Fruit fly (Drosophila melanogaster): ENCODE data around the gene del.

del gene

DNA sequence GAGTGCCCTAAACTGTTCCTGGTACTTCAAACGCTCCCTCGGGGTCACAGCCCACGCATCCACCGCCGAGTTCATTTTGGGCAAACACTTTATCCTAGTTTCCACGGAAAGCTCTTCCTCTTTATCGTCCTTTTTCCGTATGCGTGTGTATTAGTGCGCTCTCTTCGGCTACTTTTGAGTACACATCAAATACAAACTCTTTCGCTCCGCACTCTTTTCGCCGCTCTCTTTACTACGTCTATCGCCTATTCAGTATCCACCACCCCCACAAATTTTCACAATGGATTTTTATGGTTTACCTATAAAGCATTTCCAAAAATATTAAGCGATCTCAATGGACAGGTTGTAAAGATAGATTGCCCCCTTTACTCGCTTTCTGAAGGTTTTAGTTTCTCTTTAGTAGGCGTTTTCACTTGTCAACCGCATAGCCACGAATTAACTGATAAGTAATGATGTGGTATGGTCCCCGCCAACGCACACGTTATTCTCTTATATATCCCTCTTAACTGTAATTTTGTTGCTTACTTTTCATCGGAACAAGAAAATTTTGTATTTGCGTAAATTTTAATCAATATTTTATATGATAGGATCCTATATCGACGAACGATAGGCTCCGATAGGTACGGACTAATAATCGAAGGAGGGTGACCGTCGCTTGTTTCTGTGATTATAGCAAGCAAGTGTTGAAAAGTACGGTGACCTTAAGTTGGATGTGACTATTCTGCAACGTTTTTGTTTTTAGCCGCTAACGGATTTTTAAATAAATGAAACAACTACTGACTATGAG is 6.4 kb downstream of the del start, which contains the start of gene Dap160 (continued):
- TF ChIP-seq odd (GFP tag; optimal IDR thresholded peaks at IDR 0.05) (no peak), sc (optimal IDR thresholded peaks at IDR 0.05) (no peak), sc (GFP tag; optimal IDR thresholded peaks at IDR 0.05) (no peak), CG8290 (GFP tag; optimal IDR thresholded peaks at IDR 0.05) (peak; percentile 26), CG8290 (tag; optimal IDR thresholded peaks at IDR 0.05) (no peak), CG31365 (tag; optimal IDR thresholded peaks at IDR 0.05) (no peak), bowl (GFP tag; IDR thresholded peaks at IDR 0.05) (no peak), Eip74EF (GFP tag; optimal IDR thresholded peaks at IDR 0.05) (no peak), Gsc (GFP tag; IDR thresholded peaks at IDR 0.05) (no peak), gsb (GFP tag; IDR thresholded peaks at IDR 0.05) (no peak), seq (GFP tag; IDR thresholded peaks at IDR 0.05) (peak; percentile 29; the same call in 1 of the 2 replicates), knrl (GFP tag; IDR thresholded peaks at IDR 0.05; ENCODE audit: partially characterized antibody) (peak; percentile 68), CG6791 (GFP tag; IDR thresholded peaks at IDR 0.05; ENCODE audit: partially characterized antibody) (peak; percentile 86), Max (GFP tag; optimal IDR thresholded peaks at IDR 0.05) (peak; percentile 3), pho (GFP tag; optimal IDR thresholded peaks at IDR 0.05) (no peak), CG3163 (GFP tag; optimal IDR thresholded peaks at IDR 0.05) (peak; percentile 96), sug (tag; optimal IDR thresholded peaks at IDR 0.05) (peak; percentile 5), sima (GFP tag; optimal IDR thresholded peaks at IDR 0.05) (no peak), Trl (optimal IDR thresholded peaks at IDR 0.05) (peak; percentile 80 to 89), Trl (GFP tag; optimal IDR thresholded peaks at IDR 0.05) (no peak), nau (GFP tag; optimal IDR thresholded peaks at IDR 0.05) (no peak), org-1 (GFP tag; optimal IDR thresholded peaks at IDR 0.05) (no peak), Sox102F (GFP tag; optimal IDR thresholded peaks at IDR 0.05) (no peak), CG15601 (tag; optimal IDR thresholded peaks at IDR 0.05) (no peak), CG30431 (GFP tag; optimal IDR thresholded peaks at IDR 0.05) (no peak), crc (GFP tag; optimal IDR thresholded peaks at IDR 0.05) (no peak), Hr78 (GFP tag; optimal IDR thresholded peaks at IDR 0.05) (no peak), lab (GFP tag; optimal IDR thresholded peaks at IDR 0.05) (no peak), wor (GFP tag; IDR thresholded peaks at IDR 0.05) (no peak), vvl (GFP tag; IDR thresholded peaks at IDR 0.05) (no peak), Nf-YB (GFP tag; optimal IDR thresholded peaks at IDR 0.05) (no peak), Dbx (GFP tag; IDR thresholded peaks at IDR 0.05) (peak; percentile 39; the same call in 1 of the 3 replicates), CG12659 (GFP tag; optimal IDR thresholded peaks at IDR 0.05) (peak; percentile 66), CG4360 (GFP tag; IDR thresholded peaks at IDR 0.05) (no peak), CG34376 (GFP tag; optimal IDR thresholded peaks at IDR 0.05) (peak; percentile 51), Bdp1 (GFP tag; optimal IDR thresholded peaks at IDR 0.05) (no peak), Lhr (GFP tag; optimal IDR thresholded peaks at IDR 0.05) (peak; percentile 29), sna (GFP tag; IDR thresholded peaks at IDR 0.05; ENCODE audit: partially characterized antibody) (peak; percentile 33; the same call in 1 of the 2 replicates), CG2116 (GFP tag; optimal IDR thresholded peaks at IDR 0.05) (peak; percentile 30), vnd (GFP tag; IDR thresholded peaks at IDR 0.05; ENCODE audit: partially characterized antibody) (peak; percentile 64), Stat92E (GFP tag; optimal IDR thresholded peaks at IDR 0.05) (no peak), CG9609 (GFP tag; optimal IDR thresholded peaks at IDR 0.05) (no peak), HmgZ (tag; optimal IDR thresholded peaks at IDR 0.05) (peak; percentile 34), cg (GFP tag; optimal IDR thresholded peaks at IDR 0.05) (peak; percentile 61), CG9797 (GFP tag; optimal IDR thresholded peaks at IDR 0.05) (peak; percentile 29), Scr (GFP tag; IDR thresholded peaks at IDR 0.05; ENCODE audit: partially characterized antibody) (peak; percentile 75), schlank (tag; optimal IDR thresholded peaks at IDR 0.05) (no peak), CG16813 (GFP tag; IDR thresholded peaks at IDR 0.05; ENCODE audit: partially characterized antibody) (peak; percentile 71), CG5180 (GFP tag; optimal IDR thresholded peaks at IDR 0.05) (no peak)
